Worm (Caenorhabditis elegans) whole organism, midembryonic: Measurements from ENCODE around the gene dif-1.
"Not testable (repeated sequence)": the region's sequence is repeated elsewhere in the genome, so short reads cannot be mapped to it uniquely, and the experiment has no call there.

Experiments used
- T22C8.4 ChIP-seq: fragments of 200-800 bp; sonication (Bioruptor generic); IDR thresholded peaks from 2 replicates; pipeline ENCODE4 v1.3.6; 2022; ENCODE audit warnings: missing genetic modification characterization, missing compliant biosample characterization
- cog-1 ChIP-seq: sonication (generic microtip); optimal IDR thresholded peaks from 2 replicates; lab custom pipeline; 2016; ENCODE audit warnings: missing genetic modification characterization, missing compliant biosample characterization
- flt-1 ChIP-seq: fragments of 200-800 bp; sonication (Bioruptor generic); IDR thresholded peaks from 2 replicates; pipeline ENCODE4 v1.3.6; 2022; ENCODE audit warnings: missing genetic modification characterization, missing compliant biosample characterization
- klf-2 ChIP-seq: fragments of 200-800 bp; sonication (Bioruptor generic); conservative IDR thresholded peaks from 2 replicates; pipeline ENCODE4 v1.3.6; 2022; ENCODE audit warnings: missing genetic modification reagents, missing genetic modification characterization, missing compliant biosample characterization
- med-1 ChIP-seq: sonication (generic microtip); optimal IDR thresholded peaks from 2 replicates; lab custom pipeline; 2017; ENCODE audit warnings: missing genetic modification characterization, mild to moderate bottlenecking, missing compliant biosample characterization, antibody characterized with exemption, missing genetic modification reagents; ENCODE audit not compliant: insufficient read depth
- ref-1 ChIP-seq: fragments of 200-800 bp; sonication (Bioruptor generic); conservative IDR thresholded peaks from 2 replicates; pipeline ENCODE4 v1.3.6; 2022; ENCODE audit warnings: missing genetic modification reagents, missing genetic modification characterization, missing compliant biosample characterization
- tab-1 ChIP-seq: fragments of 200-800 bp; sonication (Bioruptor generic); IDR thresholded peaks from 2 replicates; pipeline ENCODE4 v1.3.6; 2022; ENCODE audit warnings: missing genetic modification characterization, missing compliant biosample characterization
- ztf-23 ChIP-seq: fragments of 200-800 bp; sonication (Bioruptor generic); IDR thresholded peaks from 2 replicates; pipeline ENCODE4 v1.3.6; 2022; ENCODE audit warnings: missing genetic modification reagents, missing genetic modification characterization, missing compliant biosample characterization
- ztf-29 ChIP-seq: fragments of 200-800 bp; sonication (Bioruptor generic); IDR thresholded peaks from 2 replicates; pipeline ENCODE4 v1.3.6; 2022; ENCODE audit warnings: missing genetic modification reagents, missing genetic modification characterization, missing compliant biosample characterization

The dif-1 gene

DNA sequence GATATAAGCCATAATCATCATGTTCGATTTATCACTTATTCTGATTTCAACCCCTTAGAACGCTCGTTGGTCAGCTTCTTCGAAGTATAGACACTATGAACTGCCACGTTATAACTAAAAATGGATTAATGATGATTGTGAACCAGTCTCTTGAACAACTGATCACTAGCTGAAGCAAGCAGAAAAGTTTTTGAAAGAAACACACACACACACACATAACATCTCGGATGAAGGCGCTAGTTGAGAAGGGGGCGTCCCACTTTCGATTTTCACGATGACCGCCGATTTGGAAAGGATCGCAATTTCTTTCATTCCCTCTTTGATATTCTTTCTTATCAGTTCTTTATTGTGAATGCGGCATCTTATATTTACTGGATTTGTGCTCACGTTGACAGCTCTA, 15.8 kb upstream of the dif-1 start, which contains the start of gene clec-180:
Gene clec-180, plus strand, starts transcription at position 301 of the 400 bp plus-strand sequence.
- TF ChIP-seq flt-1 (GFP tag; lab: Robert Waterston, UW) (no peak), ref-1 (no peak), ztf-29 (GFP tag; lab: Robert Waterston, UW) (no peak), ztf-23 (GFP tag; lab: Robert Waterston, UW) (no peak), cog-1 (tag; lab: Kevin White, UChicago) (no peak), T22C8.4 (GFP tag; lab: Robert Waterston, UW) (no peak), klf-2 (GFP tag; lab: Robert Waterston, UW) (no peak), med-1 (GFP tag; lab: Kevin White, UChicago) (no peak), tab-1 (no peak)

DNA sequence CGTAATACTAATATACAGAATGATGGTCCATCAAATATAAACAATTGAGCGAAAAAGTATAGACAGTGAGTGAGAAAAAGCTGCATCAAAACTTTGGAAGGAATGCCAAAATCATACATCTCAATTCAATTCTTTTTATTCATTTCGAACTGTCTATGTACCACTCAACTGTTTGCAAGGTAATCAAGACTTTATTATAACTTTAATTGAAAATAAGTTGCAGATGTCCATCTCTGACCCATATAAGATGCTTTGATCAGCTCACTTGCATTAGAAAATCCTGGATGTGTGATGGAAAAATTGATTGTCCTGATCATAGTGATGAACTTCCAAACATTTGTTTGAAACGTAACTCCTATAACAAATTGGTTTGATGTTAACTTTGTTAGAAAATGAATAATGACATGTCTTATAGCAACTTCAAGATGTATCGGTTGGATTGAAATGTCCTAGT, 14.8 kb upstream of the dif-1 start, which contains the start of gene F32E10.8:
Gene F32E10.8, plus strand, starts transcription at position 51 of the 454 bp plus-strand sequence.
- no peak for TF ChIP-seq ref-1
- TF ChIP-seq klf-2 (GFP tag; lab: Robert Waterston, UW): no peak
- no peak for TF ChIP-seq T22C8.4 (GFP tag; lab: Robert Waterston, UW)
- no peak for TF ChIP-seq cog-1 (tag; lab: Kevin White, UChicago)
- TF ChIP-seq flt-1 (GFP tag; lab: Robert Waterston, UW): no peak
- TF ChIP-seq tab-1: no peak
- no peak for TF ChIP-seq med-1 (GFP tag; lab: Kevin White, UChicago)
- TF ChIP-seq ztf-29 (GFP tag; lab: Robert Waterston, UW): no peak
- TF ChIP-seq ztf-23 (GFP tag; lab: Robert Waterston, UW): no peak

DNA sequence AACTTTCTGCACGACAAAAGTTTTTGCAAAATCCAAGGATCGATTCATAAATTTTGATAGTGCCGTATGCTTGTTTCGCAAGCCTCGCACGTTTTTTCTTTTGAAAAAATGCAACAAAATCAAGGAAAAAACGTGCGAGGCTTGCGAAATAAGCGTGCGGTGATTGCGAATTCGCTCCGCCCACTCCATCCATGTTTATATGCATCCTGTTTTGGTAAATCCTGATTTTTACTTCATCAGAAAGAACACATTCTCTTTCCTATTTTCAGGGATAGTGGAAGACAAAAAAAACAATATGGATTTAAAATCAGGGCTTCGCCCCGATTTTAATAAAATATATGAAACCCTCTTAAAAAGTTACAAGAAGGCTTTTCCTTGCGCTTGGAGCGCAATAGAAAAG, 11.0 kb upstream of the dif-1 start, which contains the start of gene F32E10.9:
Gene F32E10.9, minus strand, starts transcription at position 101 of the 400 bp plus-strand sequence.
- TF ChIP-seq ref-1; klf-2 (GFP tag; lab: Robert Waterston, UW); ztf-23 (GFP tag; lab: Robert Waterston, UW): not testable (repeated sequence)

DNA sequence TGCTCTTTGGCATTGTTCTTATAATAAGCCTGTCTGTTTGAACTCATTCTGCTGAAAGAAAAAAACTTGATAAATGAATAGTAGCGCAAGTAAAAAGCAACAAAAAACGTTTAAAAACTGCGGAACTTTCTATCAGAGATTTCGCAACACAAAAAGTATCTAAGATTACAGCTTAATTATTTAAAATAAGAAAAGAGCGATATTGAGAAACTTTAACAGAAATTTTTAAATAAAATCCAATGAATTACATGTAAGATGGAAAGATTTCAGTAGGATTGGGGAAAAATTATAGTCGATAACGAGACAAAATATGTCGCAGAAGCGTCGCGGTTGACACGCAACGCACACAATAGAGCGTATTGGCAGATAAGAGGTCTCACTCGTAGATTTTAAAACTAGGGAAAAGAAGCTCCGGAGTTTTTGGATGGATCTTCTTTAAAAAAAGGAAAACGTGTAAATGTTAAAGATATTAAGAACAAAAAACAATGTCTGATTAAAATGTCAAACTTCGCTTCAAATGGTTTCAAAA, 8.9 kb upstream of the dif-1 start, which contains the start of gene ima-3:
Gene ima-3, minus strand, starts transcription at position 51 of the 529 bp plus-strand sequence.
- no peak for TF ChIP-seq T22C8.4 (GFP tag; lab: Robert Waterston, UW)
- no peak for TF ChIP-seq ztf-29 (GFP tag; lab: Robert Waterston, UW)
- no peak for TF ChIP-seq med-1 (GFP tag; lab: Kevin White, UChicago)
- no peak for TF ChIP-seq klf-2 (GFP tag; lab: Robert Waterston, UW)
- no peak for TF ChIP-seq ztf-23 (GFP tag; lab: Robert Waterston, UW)
- TF ChIP-seq ref-1: no peak
- TF ChIP-seq cog-1 (tag; lab: Kevin White, UChicago): no peak
- no peak for TF ChIP-seq flt-1 (GFP tag; lab: Robert Waterston, UW)
- no peak for TF ChIP-seq tab-1

DNA sequence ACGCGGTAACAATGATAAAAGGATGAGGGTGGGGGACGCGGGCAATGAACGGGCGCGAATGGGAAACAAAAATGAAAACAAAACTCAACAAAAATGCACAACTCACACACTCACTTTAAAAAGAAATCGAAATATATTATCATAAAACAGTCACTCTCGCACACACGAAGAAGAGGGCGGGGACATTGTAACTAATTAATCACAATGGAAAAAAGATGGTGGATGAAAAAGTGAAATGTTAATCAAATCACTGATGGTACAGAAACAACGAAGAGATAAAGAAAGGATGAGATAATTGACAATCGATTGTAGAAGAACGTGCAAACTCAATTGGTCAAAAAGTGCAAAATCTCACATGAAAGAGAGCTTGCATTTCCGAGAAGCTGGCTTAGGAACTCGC, 6.4 kb upstream of the dif-1 start:
- no peak for TF ChIP-seq klf-2 (GFP tag; lab: Robert Waterston, UW)
- no peak for TF ChIP-seq ztf-29 (GFP tag; lab: Robert Waterston, UW)
- no peak for TF ChIP-seq T22C8.4 (GFP tag; lab: Robert Waterston, UW)
- no peak for TF ChIP-seq med-1 (GFP tag; lab: Kevin White, UChicago)
- TF ChIP-seq ztf-23 (GFP tag; lab: Robert Waterston, UW): no peak
- no peak for TF ChIP-seq cog-1 (tag; lab: Kevin White, UChicago)
- TF ChIP-seq flt-1 (GFP tag; lab: Robert Waterston, UW): no peak
- no peak for TF ChIP-seq ref-1
- TF ChIP-seq tab-1: no peak

DNA sequence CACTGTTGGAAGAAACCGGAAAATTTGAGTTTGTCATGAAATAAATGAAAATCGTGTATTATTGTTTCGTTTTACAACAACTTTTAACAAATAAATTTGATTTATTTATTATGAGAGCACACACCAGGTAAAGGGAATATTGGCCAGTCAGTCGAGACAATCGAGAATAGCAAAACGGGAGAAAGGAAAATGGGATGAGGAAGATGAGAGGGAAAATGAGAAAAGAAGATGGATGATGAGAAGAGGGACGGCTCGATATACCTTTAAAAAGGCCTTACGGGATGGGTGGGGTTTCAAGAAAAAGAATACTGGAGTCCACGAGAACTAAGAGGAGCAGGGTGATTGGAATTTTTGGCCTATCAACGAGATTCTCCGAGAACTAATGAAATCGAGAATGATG, 5.8 kb upstream of the dif-1 start:
- TF ChIP-seq ztf-29 (GFP tag; lab: Robert Waterston, UW): no peak
- TF ChIP-seq cog-1 (tag; lab: Kevin White, UChicago): no peak
- no peak for TF ChIP-seq ztf-23 (GFP tag; lab: Robert Waterston, UW)
- TF ChIP-seq med-1 (GFP tag; lab: Kevin White, UChicago): no peak
- no peak for TF ChIP-seq T22C8.4 (GFP tag; lab: Robert Waterston, UW)
- TF ChIP-seq ref-1: no peak

DNA sequence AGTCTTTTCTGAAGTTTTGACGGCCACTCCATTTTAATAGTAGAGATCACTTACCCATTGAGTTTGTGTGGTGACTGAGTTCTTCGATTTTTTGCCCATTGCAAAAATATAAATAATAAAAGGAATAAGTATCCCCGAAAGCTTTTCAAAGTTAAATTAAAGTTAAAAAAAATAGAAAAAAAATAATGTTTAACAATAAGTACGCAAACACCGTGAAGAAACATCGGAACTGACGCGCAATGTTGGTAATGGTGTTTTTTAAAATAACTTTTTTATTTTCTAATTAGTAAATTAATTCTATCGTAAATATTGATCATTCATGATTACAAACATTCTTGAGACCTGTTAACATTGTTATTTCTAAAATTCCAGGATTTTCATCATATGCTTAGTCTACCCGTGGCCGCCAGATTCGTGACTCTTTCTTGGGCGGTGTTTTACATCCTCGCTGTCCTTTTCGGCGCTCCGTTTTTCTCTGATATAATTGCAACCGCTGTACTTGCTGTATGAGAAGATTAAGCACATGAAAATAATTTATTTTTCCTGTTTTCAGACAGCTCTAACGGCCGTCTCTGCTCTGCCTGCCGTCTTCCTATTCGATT, 3.6 kb upstream of the dif-1 start, which contains the start of the genes F49E8.7, F49E8.8 and nprl-2:
Gene F49E8.7, minus strand, starts transcription at position 101 of the 602 bp plus-strand sequence.
Gene F49E8.8, plus strand, starts transcription at position 373 of the 602 bp plus-strand sequence.
Gene nprl-2, plus strand, starts transcription at position 552 of the 602 bp plus-strand sequence.
- TF ChIP-seq tab-1: no peak
- TF ChIP-seq T22C8.4 (GFP tag; lab: Robert Waterston, UW): no peak
- TF ChIP-seq cog-1 (tag; lab: Kevin White, UChicago): no peak
- TF ChIP-seq ref-1: no peak
- TF ChIP-seq med-1 (GFP tag; lab: Kevin White, UChicago): no peak
- no peak for TF ChIP-seq ztf-29 (GFP tag; lab: Robert Waterston, UW)
- no peak for TF ChIP-seq klf-2 (GFP tag; lab: Robert Waterston, UW)
- TF ChIP-seq flt-1 (GFP tag; lab: Robert Waterston, UW): no peak
- no peak for TF ChIP-seq ztf-23 (GFP tag; lab: Robert Waterston, UW)

DNA sequence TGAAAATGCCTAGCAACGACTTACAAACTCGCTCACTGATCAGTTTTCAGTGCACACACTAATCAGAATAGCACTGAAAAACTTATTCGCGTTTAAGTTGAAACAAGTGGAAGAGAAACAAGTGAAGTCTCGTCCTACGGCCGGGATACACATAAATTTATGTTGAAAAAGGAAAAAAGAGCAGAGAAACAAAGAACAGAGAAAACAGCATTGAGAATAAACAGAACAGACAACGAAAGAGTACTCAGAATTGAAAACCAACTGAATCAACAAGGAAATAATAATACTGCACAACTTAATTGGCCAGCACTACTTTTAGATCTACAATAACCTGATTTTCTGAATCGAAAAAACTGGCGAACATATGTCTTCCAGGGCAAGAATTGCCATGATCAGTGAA, 1.5 kb upstream of the dif-1 start, which contains the start of gene F49E8.6:
Gene F49E8.6, minus strand, starts transcription at position 317 of the 400 bp plus-strand sequence.
- TF ChIP-seq klf-2 (GFP tag; lab: Robert Waterston, UW) (no peak), ztf-29 (GFP tag; lab: Robert Waterston, UW) (no peak), cog-1 (tag; lab: Kevin White, UChicago) (no peak), ref-1 (no peak), flt-1 (GFP tag; lab: Robert Waterston, UW) (no peak), ztf-23 (GFP tag; lab: Robert Waterston, UW) (no peak)

DNA sequence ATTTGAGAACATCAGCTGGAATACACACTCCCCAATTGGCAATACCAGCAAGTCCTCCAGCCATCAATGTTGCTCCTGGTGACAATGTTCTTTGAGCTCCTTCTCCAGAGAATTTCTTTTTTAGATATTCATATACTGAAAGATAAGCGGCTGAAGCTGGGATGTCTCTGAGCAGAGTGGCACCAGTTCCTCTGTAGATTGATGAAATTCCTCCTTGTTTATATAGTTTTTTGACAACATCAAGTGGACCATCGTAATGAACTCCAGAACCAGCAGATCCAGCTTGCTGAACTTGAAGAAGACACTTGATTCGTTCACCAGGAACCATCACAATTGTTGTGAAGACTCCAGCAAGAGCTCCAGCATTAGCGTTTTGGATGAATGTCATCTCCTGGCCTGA, 708 bp downstream of the dif-1 start:
- TF ChIP-seq klf-2 (GFP tag; lab: Robert Waterston, UW) (no peak), ztf-23 (GFP tag; lab: Robert Waterston, UW) (no peak), med-1 (GFP tag; lab: Kevin White, UChicago) (no peak), ztf-29 (GFP tag; lab: Robert Waterston, UW) (no peak), ref-1 (no peak), T22C8.4 (GFP tag; lab: Robert Waterston, UW) (no peak), cog-1 (tag; lab: Kevin White, UChicago) (no peak), flt-1 (GFP tag; lab: Robert Waterston, UW) (no peak), tab-1 (no peak)
